Worm (Caenorhabditis elegans) whole organism, L4 larva: ENCODE measurements around the gene T26H5.4.

Experiments
- D1046.2 ChIP-seq: fragments of 200-800 bp; sonication (Bioruptor generic); IDR thresholded peaks from 2 replicates; pipeline ENCODE4 v1.3.6; 2022; ENCODE audit warnings: missing genetic modification characterization, missing compliant biosample characterization
- F10B5.3 ChIP-seq: sonication (generic microtip); optimal IDR thresholded peaks from 2 replicates; lab custom pipeline; 2016; ENCODE audit warnings: mild to moderate bottlenecking, missing genetic modification characterization, missing compliant biosample characterization
- F26F4.8 ChIP-seq: fragments of 200-800 bp; sonication (Bioruptor generic); conservative IDR thresholded peaks from 2 replicates; pipeline ENCODE4 v1.3.6; 2022; ENCODE audit warnings: missing genetic modification characterization, missing compliant biosample characterization
- F44E2.7 ChIP-seq: fragments of 200-800 bp; sonication (Bioruptor generic); IDR thresholded peaks from 2 replicates; pipeline ENCODE4 v2.1.2; 2022; ENCODE audit warnings: missing genetic modification characterization, missing compliant biosample characterization
- F49E8.2 ChIP-seq: sonication (generic microtip); optimal IDR thresholded peaks from 2 replicates; lab custom pipeline; 2016; ENCODE audit warnings: missing compliant biosample characterization, mild to moderate bottlenecking, missing genetic modification characterization, borderline replicate concordance
- R02D3.7 ChIP-seq: fragments of 150-350 bp; sonication (generic microtip); optimal IDR thresholded peaks from 3 replicates; lab custom pipeline; 2014; ENCODE audit warnings: missing biosample characterization, missing genetic modification characterization
- ZK337.2 ChIP-seq: fragments of 200-800 bp; sonication (Bioruptor generic); IDR thresholded peaks from 2 replicates; pipeline ENCODE4 v1.3.6; 2022; ENCODE audit warnings: missing genetic modification reagents, missing genetic modification characterization, missing compliant biosample characterization
- ama-1 ChIP-seq: fragments of 150-350 bp; optimal IDR thresholded peaks from 2 replicates; lab custom pipeline; 2014; ENCODE audit warnings: inconsistent platforms, mixed read lengths
- ceh-20 ChIP-seq: fragments of 200-800 bp; sonication (Bioruptor generic); IDR thresholded peaks from 2 replicates; pipeline ENCODE4 v1.3.6; 2022; ENCODE audit warnings: missing genetic modification reagents, missing genetic modification characterization, missing compliant biosample characterization
- ceh-28 ChIP-seq: fragments of 150-350 bp; optimal IDR thresholded peaks from 2 replicates; lab custom pipeline; 2014; ENCODE audit warnings: missing biosample characterization, missing genetic modification reagents, missing genetic modification characterization
- ceh-44 ChIP-seq: fragments of 200-800 bp; sonication (Bioruptor generic); IDR thresholded peaks from 2 replicates; pipeline ENCODE4 v1.3.6; 2022; ENCODE audit warnings: missing genetic modification reagents, missing genetic modification characterization, missing compliant biosample characterization
- ces-1 ChIP-seq: fragments of 150-350 bp; sonication (generic microtip); optimal IDR thresholded peaks from 4 replicates; lab custom pipeline; 2014; ENCODE audit warnings: missing biosample characterization, missing genetic modification reagents, missing genetic modification characterization
- cey-2 ChIP-seq: sonication (generic microtip); optimal IDR thresholded peaks from 3 replicates; lab custom pipeline; 2017; ENCODE audit warnings: missing genetic modification characterization, mild to moderate bottlenecking, missing compliant biosample characterization, antibody characterized with exemption, borderline replicate concordance; ENCODE audit not compliant: insufficient read depth
- daf-16 ChIP-seq, 3 experiments: sonication (generic microtip); optimal IDR thresholded peaks; 2 replicates each; lab custom pipeline; 2016 to 2017; ENCODE audit warnings: missing genetic modification characterization in 3 of 3, missing genetic modification reagents in 3 of 3, mild to moderate bottlenecking in 2 of 3, missing compliant biosample characterization in 2 of 3, missing biosample characterization in 1 of 3, moderate library complexity in 1 of 3
- daf-19 ChIP-seq: fragments of 200-800 bp; sonication (Bioruptor generic); conservative IDR thresholded peaks from 2 replicates; pipeline ENCODE4 v1.3.6; 2022; ENCODE audit warnings: missing genetic modification characterization, missing compliant biosample characterization
- dve-1 ChIP-seq: sonication (generic microtip); optimal IDR thresholded peaks from 2 replicates; lab custom pipeline; 2017; ENCODE audit warnings: antibody characterized with exemption, mild to moderate bottlenecking, missing genetic modification characterization, missing compliant biosample characterization; ENCODE audit not compliant: insufficient read depth
- egl-27 ChIP-seq: sonication (generic microtip); optimal IDR thresholded peaks from 3 replicates; lab custom pipeline; 2017; ENCODE audit warnings: missing biosample characterization, missing genetic modification reagents, missing genetic modification characterization
- hif-1 ChIP-seq, 2 experiments: sonication (generic microtip); optimal IDR thresholded peaks; 2 replicates each; lab custom pipeline; 2016 to 2017; ENCODE audit warnings: missing compliant biosample characterization in 2 of 2, missing genetic modification characterization in 2 of 2, missing genetic modification reagents in 2 of 2, missing genotype in 2 of 2, mild to moderate bottlenecking in 1 of 2
- hlh-11 ChIP-seq: fragments of 200-800 bp; sonication (Bioruptor generic); optimal IDR thresholded peaks from 2 replicates; lab custom pipeline; 2018; ENCODE audit warnings: mild to moderate bottlenecking, missing genetic modification characterization, missing compliant biosample characterization
- lin-1 ChIP-seq: fragments of 200-800 bp; sonication (Bioruptor generic); IDR thresholded peaks from 2 replicates; pipeline ENCODE4 v1.3.6; 2022; ENCODE audit warnings: missing genetic modification reagents, missing genetic modification characterization, missing compliant biosample characterization
- lin-29 ChIP-seq: fragments of 200-800 bp; sonication (Bioruptor generic); IDR thresholded peaks from 2 replicates; pipeline ENCODE4 v1.3.6; 2022; ENCODE audit warnings: missing genetic modification reagents, missing genetic modification characterization, missing compliant biosample characterization
- mdl-1 ChIP-seq, 2 experiments: fragments of 150-350 bp in 1 of 2; sonication (generic microtip) in 1 of 2; optimal IDR thresholded peaks; 2 replicates each; lab custom pipeline; 2014 to 2017; ENCODE audit warnings: missing biosample characterization in 2 of 2, missing genetic modification characterization in 2 of 2
- mdt-29 ChIP-seq: fragments of 200-800 bp; sonication (Bioruptor generic); IDR thresholded peaks from 2 replicates; pipeline ENCODE4 v1.3.6; 2022; ENCODE audit warnings: missing genetic modification reagents, missing genetic modification characterization, missing compliant biosample characterization
- mep-1 ChIP-seq: fragments of 150-350 bp; sonication (generic microtip); optimal IDR thresholded peaks from 3 replicates; lab custom pipeline; 2014; ENCODE audit warnings: missing biosample characterization, missing genetic modification characterization
- mes-2 ChIP-seq: sonication (generic microtip); optimal IDR thresholded peaks from 2 replicates; lab custom pipeline; 2016; ENCODE audit warnings: missing genotype, mild to moderate bottlenecking, missing genetic modification characterization, missing compliant biosample characterization; ENCODE audit not compliant: poor library complexity, severe bottlenecking
- mxl-3 ChIP-seq: fragments of 200-800 bp; sonication (Bioruptor generic); optimal IDR thresholded peaks from 2 replicates; lab custom pipeline; 2018; ENCODE audit warnings: mild to moderate bottlenecking, missing genetic modification characterization, missing compliant biosample characterization
- nhr-10 ChIP-seq: fragments of 150-350 bp; optimal IDR thresholded peaks from 2 replicates; lab custom pipeline; 2014; ENCODE audit warnings: missing biosample characterization, missing genetic modification characterization
- nhr-237 ChIP-seq: sonication (generic microtip); optimal IDR thresholded peaks from 2 replicates; lab custom pipeline; 2017; ENCODE audit warnings: missing biosample characterization, missing genetic modification characterization
- nhr-28 ChIP-seq: fragments of 150-350 bp; optimal IDR thresholded peaks from 2 replicates; lab custom pipeline; 2014; ENCODE audit warnings: missing biosample characterization, missing genetic modification characterization
- nhr-42 ChIP-seq: fragments of 200-800 bp; sonication (Bioruptor generic); IDR thresholded peaks from 2 replicates; pipeline ENCODE4 v1.3.6; 2022; ENCODE audit warnings: missing genetic modification characterization, missing compliant biosample characterization
- nhr-6 ChIP-seq: fragments of 150-350 bp; optimal IDR thresholded peaks from 2 replicates; lab custom pipeline; 2014; ENCODE audit warnings: missing biosample characterization, missing genetic modification characterization
- nhr-77 ChIP-seq: fragments of 150-350 bp; optimal IDR thresholded peaks from 2 replicates; lab custom pipeline; 2014; ENCODE audit warnings: missing biosample characterization, missing genetic modification characterization
- pha-4 ChIP-seq, 2 experiments: fragments of 150-350 bp in 1 of 2; fragments of 200-800 bp in 1 of 2; sonication (Bioruptor generic) in 1 of 2; IDR thresholded peaks in 1 of 2; optimal IDR thresholded peaks in 1 of 2; 2 replicates each; pipeline versions ENCODE4 v1.3.6 to Lab custom; 2014 to 2022; ENCODE audit warnings: missing genetic modification characterization in 2 of 2, missing genetic modification reagents in 2 of 2, missing biosample characterization in 1 of 2, missing compliant biosample characterization in 1 of 2
- php-3 ChIP-seq: fragments of 200-800 bp; sonication (Bioruptor generic); IDR thresholded peaks from 2 replicates; pipeline ENCODE4 v1.3.6; 2022; ENCODE audit warnings: missing genetic modification reagents, missing genetic modification characterization, missing compliant biosample characterization
- pqm-1 ChIP-seq: sonication (generic microtip); optimal IDR thresholded peaks from 2 replicates; lab custom pipeline; 2017; ENCODE audit warnings: missing biosample characterization, missing genetic modification characterization
- saeg-2 ChIP-seq: fragments of 200-800 bp; sonication (Bioruptor generic); IDR thresholded peaks from 2 replicates; pipeline ENCODE4 v1.3.6; 2022; ENCODE audit warnings: missing genetic modification reagents, missing genetic modification characterization, missing compliant biosample characterization
- set-16 ChIP-seq: fragments of 200-800 bp; sonication (Bioruptor generic); IDR thresholded peaks from 2 replicates; pipeline ENCODE4 v1.3.6; 2022; ENCODE audit warnings: missing genetic modification reagents, missing genetic modification characterization, missing compliant biosample characterization
- skn-1 ChIP-seq: fragments of 150-350 bp; optimal IDR thresholded peaks from 2 replicates; lab custom pipeline; 2014; ENCODE audit warnings: missing biosample characterization, missing genetic modification characterization
- snpc-1.2 ChIP-seq: fragments of 200-800 bp; sonication (Bioruptor generic); IDR thresholded peaks from 2 replicates; pipeline ENCODE4 v1.3.6; 2022; ENCODE audit warnings: missing genetic modification reagents, missing genetic modification characterization, missing compliant biosample characterization
- snpc-4 ChIP-seq: fragments of 150-350 bp; optimal IDR thresholded peaks from 2 replicates; lab custom pipeline; 2014; ENCODE audit warnings: missing biosample characterization, missing genetic modification characterization
- spr-1 ChIP-seq: sonication (generic microtip); optimal IDR thresholded peaks from 2 replicates; lab custom pipeline; 2016; ENCODE audit warnings: mild to moderate bottlenecking, missing genetic modification characterization, missing compliant biosample characterization
- tag-97 ChIP-seq: fragments of 200-800 bp; sonication (Bioruptor generic); IDR thresholded peaks from 2 replicates; pipeline ENCODE4 v1.3.6; 2022; ENCODE audit warnings: missing genetic modification characterization, missing compliant biosample characterization
- unc-62 ChIP-seq, 3 experiments: fragments of 150-350 bp in 1 of 3; sonication (generic microtip); optimal IDR thresholded peaks in 2 of 3; peaks in 1 of 3; 1 replicate in 1 of 3; 2 replicates in 2 of 3; lab custom pipeline; 2014 to 2017; ENCODE audit warnings: missing biosample characterization in 3 of 3, missing genetic modification characterization in 3 of 3, missing genetic modification reagents in 3 of 3, missing genotype in 1 of 3
- vab-7 ChIP-seq: fragments of 200-800 bp; sonication (Bioruptor generic); IDR thresholded peaks from 2 replicates; pipeline ENCODE4 v1.3.6; 2022; ENCODE audit warnings: missing genetic modification reagents, missing genetic modification characterization, missing compliant biosample characterization
- zag-1 ChIP-seq: fragments of 150-350 bp; optimal IDR thresholded peaks from 2 replicates; lab custom pipeline; 2014; ENCODE audit warnings: missing biosample characterization, missing genetic modification characterization
- zfp-3 ChIP-seq: fragments of 200-800 bp; sonication (Bioruptor generic); conservative IDR thresholded peaks from 2 replicates; pipeline ENCODE4 v1.3.6; 2022; ENCODE audit warnings: missing genetic modification reagents, missing genetic modification characterization, missing compliant biosample characterization
- zip-11 ChIP-seq: fragments of 200-800 bp; sonication (Bioruptor generic); IDR thresholded peaks from 2 replicates; pipeline ENCODE4 v1.3.6; 2022; ENCODE audit warnings: missing genetic modification characterization, missing compliant biosample characterization

T26H5.4 gene

DNA sequence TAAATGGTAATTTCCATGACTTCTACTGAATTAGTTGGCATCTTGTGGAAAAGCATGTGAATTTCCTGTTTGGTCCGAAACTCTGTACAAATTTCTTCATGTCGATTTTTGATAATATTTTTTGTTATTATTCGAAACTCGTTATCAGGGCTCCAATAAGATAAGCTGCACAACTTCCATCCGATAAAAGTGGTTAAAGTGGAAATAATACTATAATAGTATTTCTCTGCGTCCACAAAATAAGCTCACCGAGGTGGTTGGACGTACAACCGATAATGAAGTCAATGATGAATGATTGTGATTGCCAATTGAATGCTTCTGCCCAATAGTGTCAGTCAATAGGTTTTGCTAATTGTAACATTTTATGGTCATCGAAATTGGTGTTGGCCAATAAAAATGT is at the start of gene T26H5.4:
TSS of gene T26H5.4 (minus strand) at position 294 of the 400 bp plus-strand sequence.
- TF ChIP-seq nhr-42 (GFP tag; lab: Robert Waterston, UW) = no peak
- peak; percentile 69; the same call in 1 of the 2 replicates for TF ChIP-seq php-3 (GFP tag; lab: Robert Waterston, UW)
- TF ChIP-seq nhr-28 (tag; lab: Kevin White, UChicago) = peak; percentile 18
- no peak for TF ChIP-seq mdt-29 (GFP tag; lab: Robert Waterston, UW)
- TF ChIP-seq daf-16 (GFP tag; optimal IDR thresholded peaks at IDR 0.05; lab: Kevin White, UChicago) = no peak
- peak; percentile 37 for TF ChIP-seq daf-16 (tag; optimal IDR thresholded peaks at IDR 0.05; lab: Kevin White, UChicago)
- no peak for TF ChIP-seq nhr-77 (tag; lab: Kevin White, UChicago)
- TF ChIP-seq lin-1 = no peak
- TF ChIP-seq vab-7 (GFP tag; lab: Robert Waterston, UW) = no peak
- no peak for TF ChIP-seq set-16 (GFP tag; lab: Robert Waterston, UW)
- TF ChIP-seq pqm-1 (tag; lab: Kevin White, UChicago) = peak; percentile 21
- no peak for TF ChIP-seq F44E2.7 (GFP tag; lab: Robert Waterston, UW)
- no peak for TF ChIP-seq ceh-44 (GFP tag; lab: Robert Waterston, UW)
- TF ChIP-seq unc-62 (GFP tag; optimal IDR thresholded peaks at IDR 0.05 in 1 of 2; lab: Kevin White, UChicago) = no peak
- no peak for TF ChIP-seq unc-62 (tag; optimal IDR thresholded peaks at IDR 0.05; lab: Kevin White, UChicago)

DNA sequence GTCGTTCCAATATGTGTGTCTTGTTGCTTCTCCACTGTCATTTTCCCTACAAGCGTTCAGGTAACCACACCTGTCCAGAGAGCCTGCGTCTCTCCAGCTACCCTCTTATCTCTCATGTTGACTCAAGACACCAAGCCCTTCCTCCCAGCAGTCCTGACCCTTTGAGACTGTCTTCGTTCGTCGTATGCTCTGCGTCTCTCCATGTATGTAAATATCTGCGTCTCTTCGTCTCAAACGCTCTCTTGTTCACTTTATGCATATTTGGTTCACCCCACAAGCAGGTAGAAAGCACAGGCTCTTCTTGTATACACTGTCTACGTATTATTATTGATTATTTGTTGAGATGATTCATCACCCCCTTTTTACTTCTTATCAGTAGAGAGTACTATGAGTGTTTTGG is 49.2 kb upstream of the T26H5.4 start:
- TF ChIP-seq hif-1 (tag; optimal IDR thresholded peaks at IDR 0.05; lab: Kevin White, UChicago) = no peak
- TF ChIP-seq R02D3.7 (tag; lab: Kevin White, UChicago) = no peak
- TF ChIP-seq dve-1 (tag; lab: Kevin White, UChicago) = peak; percentile 90
- no peak for TF ChIP-seq spr-1 (tag; lab: Kevin White, UChicago)
- peak; percentile 75; the same call in 1 of the 2 replicates for TF ChIP-seq php-3 (GFP tag; lab: Robert Waterston, UW)
- no peak for TF ChIP-seq nhr-237 (tag; lab: Kevin White, UChicago)
- TF ChIP-seq snpc-4 (tag; lab: Kevin White, UChicago) = no peak
- TF ChIP-seq nhr-10 (tag; lab: Kevin White, UChicago) = no peak
- no peak for TF ChIP-seq set-16 (GFP tag; lab: Robert Waterston, UW)
- no peak for TF ChIP-seq F10B5.3 (tag; lab: Kevin White, UChicago)
- TF ChIP-seq cey-2 (tag; lab: Kevin White, UChicago) = no peak
- TF ChIP-seq ama-1 (lab: Kevin White, UChicago) = no peak
- no peak for TF ChIP-seq zfp-3 (GFP tag; lab: Robert Waterston, UW)
- no peak for TF ChIP-seq mdl-1 (tag; optimal IDR thresholded peaks at IDR 0.05; lab: Kevin White, UChicago)
- no peak for TF ChIP-seq zag-1
- TF ChIP-seq F44E2.7 (GFP tag; lab: Robert Waterston, UW) = no peak
- TF ChIP-seq mdt-29 (GFP tag; lab: Robert Waterston, UW) = no peak
- no peak for TF ChIP-seq tag-97 (GFP tag; lab: Robert Waterston, UW)
- no peak for TF ChIP-seq pha-4 (GFP tag; IDR thresholded peaks at IDR 0.05; lab: Robert Waterston, UW)
- peak; percentile 96 for TF ChIP-seq pha-4 (tag; optimal IDR thresholded peaks at IDR 0.05; lab: Kevin White, UChicago)
- TF ChIP-seq saeg-2 = no peak
- no peak for TF ChIP-seq zip-11 (GFP tag; lab: Robert Waterston, UW)
- TF ChIP-seq snpc-1.2 = no peak
- TF ChIP-seq lin-29 (GFP tag; lab: Robert Waterston, UW) = no peak
- TF ChIP-seq ceh-28 (tag; lab: Kevin White, UChicago) = peak; percentile 17
- TF ChIP-seq daf-19 (GFP tag; lab: Robert Waterston, UW) = no peak
- no peak for TF ChIP-seq mep-1 (tag; lab: Kevin White, UChicago)
- TF ChIP-seq vab-7 (GFP tag; lab: Robert Waterston, UW) = no peak
- no peak for TF ChIP-seq egl-27 (tag; lab: Kevin White, UChicago)
- peak; percentile 89 for TF ChIP-seq nhr-6 (tag; lab: Kevin White, UChicago)
- peak; percentile 42 for TF ChIP-seq mes-2 (tag; lab: Kevin White, UChicago)
- no peak for TF ChIP-seq F49E8.2 (tag; lab: Kevin White, UChicago)
- TF ChIP-seq skn-1 (tag; lab: Kevin White, UChicago) = no peak
- TF ChIP-seq ceh-20 (GFP tag; lab: Robert Waterston, UW) = no peak
- TF ChIP-seq D1046.2 = 0 out of 2 replicates have a peak, but pooled peaks have one; percentile 36
- peak; percentile 93 for TF ChIP-seq hlh-11 (tag; lab: Kevin White, UChicago)
- no peak for TF ChIP-seq F26F4.8 (GFP tag; lab: Robert Waterston, UW)
- no peak for TF ChIP-seq ces-1 (GFP tag; lab: Kevin White, UChicago)
- TF ChIP-seq ZK337.2 (GFP tag; lab: Robert Waterston, UW) = no peak
- TF ChIP-seq mxl-3 (GFP tag; lab: Kevin White, UChicago) = peak; percentile 49
